Worm (Caenorhabditis elegans) whole organism, mixed stage, embryonic: ENCODE results near the gene T23C6.4.

ENCODE experiments used
- flh-1 ChIP-seq: fragments of 200-800 bp; sonication (Bioruptor generic); optimal IDR thresholded peaks from 2 replicates; lab custom pipeline; 2018; ENCODE audit warnings: mild to moderate bottlenecking, missing genetic modification characterization, moderate library complexity, missing compliant biosample characterization
- lin-13 ChIP-seq: fragments of 150-350 bp; optimal IDR thresholded peaks from 2 replicates; lab custom pipeline; 2014; ENCODE audit warnings: missing biosample characterization, missing genetic modification characterization
- mab-5 ChIP-seq: fragments of 150-350 bp; optimal IDR thresholded peaks from 2 replicates; lab custom pipeline; 2014; ENCODE audit warnings: missing biosample characterization, missing genetic modification characterization
- mep-1 ChIP-seq: fragments of 150-350 bp; optimal IDR thresholded peaks from 2 replicates; lab custom pipeline; 2017; ENCODE audit warnings: missing biosample characterization, missing genetic modification reagents, missing genetic modification characterization, inconsistent platforms
- nhr-12 ChIP-seq: fragments of 150-350 bp; optimal IDR thresholded peaks from 2 replicates; lab custom pipeline; 2014; ENCODE audit warnings: missing biosample characterization, missing genetic modification characterization
- nhr-2 ChIP-seq: fragments of 150-350 bp; optimal IDR thresholded peaks from 2 replicates; lab custom pipeline; 2014; ENCODE audit warnings: missing biosample characterization, missing genetic modification characterization
- nhr-237 ChIP-seq: fragments of 150-350 bp; optimal IDR thresholded peaks from 2 replicates; lab custom pipeline; 2014; ENCODE audit warnings: missing biosample characterization, missing genetic modification characterization
- pha-4 ChIP-seq: fragments of 150-350 bp; optimal IDR thresholded peaks from 2 replicates; lab custom pipeline; 2018; ENCODE audit warnings: missing biosample characterization, missing genetic modification reagents, missing genetic modification characterization

ce11 chrX:17170401-17170800, 20.7 kb upstream of the T23C6.4 start:
- TF ChIP-seq nhr-2 (tag; lab: Kevin White, UChicago) (no peak), mab-5 (tag; lab: Kevin White, UChicago) (no peak), nhr-237 (tag; lab: Kevin White, UChicago) (no peak), flh-1 (GFP tag; lab: Kevin White, UChicago) (no peak), nhr-12 (tag; lab: Kevin White, UChicago) (no peak), lin-13 (no peak), mep-1 (no peak), pha-4 (no peak)
